Fruit fly (Drosophila melanogaster): ENCODE results near the gene CG8349.
A peak's percentile ranks its signal among the peaks of the same experiment; 100 is the strongest.

- no peak for TF ChIP-seq Hr96 (GFP tag; optimal IDR thresholded peaks at IDR 0.05)
- TF ChIP-seq ovo (GFP tag; optimal IDR thresholded peaks at IDR 0.05) = no peak
- TF ChIP-seq cic (GFP tag; optimal IDR thresholded peaks at IDR 0.05) = peak; percentile 90
- TF ChIP-seq pad (GFP tag; optimal IDR thresholded peaks at IDR 0.05) = no peak
- peak; percentile 63 for TF ChIP-seq CG12768 (GFP tag; optimal IDR thresholded peaks at IDR 0.05)
- TF ChIP-seq CG1620 (GFP tag; optimal IDR thresholded peaks at IDR 0.05) = no peak
- peak; percentile 50 for TF ChIP-seq CG11617 (GFP tag; optimal IDR thresholded peaks at IDR 0.05)
- no peak for TF ChIP-seq CG5204 (GFP tag; optimal IDR thresholded peaks at IDR 0.05)
- no peak for TF ChIP-seq Crg-1 (GFP tag; optimal IDR thresholded peaks at IDR 0.05)
- peak; percentile 58 for TF ChIP-seq Mnt (GFP tag; optimal IDR thresholded peaks at IDR 0.05)
- no peak for TF ChIP-seq CG7101 (tag; optimal IDR thresholded peaks at IDR 0.05)
Observed at dm6 chr2L:8213987-8214386, 1.7 kb upstream of the CG8349 start, which contains the start of gene CG8353.
